Fruit fly (Drosophila melanogaster): ENCODE data around the gene CG14968.

CG14968 gene

dm6 chr3L:3303534-3304459 lies 885 bp upstream of the CG14968 start, which contains the start of gene ZnT63C (continued):
- TF ChIP-seq CG4282 (GFP tag; optimal IDR thresholded peaks at IDR 0.05) (no peak), ab (GFP tag; optimal IDR thresholded peaks at IDR 0.05) (no peak), Mrtf (GFP tag; IDR thresholded peaks at IDR 0.05) (no peak), CG4424 (GFP tag; optimal IDR thresholded peaks at IDR 0.05) (no peak), stc (GFP tag; IDR thresholded peaks at IDR 0.05) (no peak), BtbVII (GFP tag; optimal IDR thresholded peaks at IDR 0.05) (no peak), lbe (GFP tag; optimal IDR thresholded peaks at IDR 0.05) (no peak), TFAM (GFP tag; optimal IDR thresholded peaks at IDR 0.05) (no peak), Atf-2 (GFP tag; optimal IDR thresholded peaks at IDR 0.05) (no peak), CG4730 (GFP tag; IDR thresholded peaks at IDR 0.05) (no peak), pan (optimal IDR thresholded peaks at IDR 0.05) (no peak), pan (GFP tag; optimal IDR thresholded peaks at IDR 0.05 in 1 of 2, IDR thresholded peaks at IDR 0.05 in 1 of 2) (peak in 1 of 2 experiments; percentile 10), HLH4C (GFP tag; IDR thresholded peaks at IDR 0.05; ENCODE audit: partially characterized antibody) (peak; percentile 97), CG32532 (GFP tag; IDR thresholded peaks at IDR 0.05) (no peak), nmo (GFP tag; optimal IDR thresholded peaks at IDR 0.05) (peak; percentile 34), Bteb2 (GFP tag; optimal IDR thresholded peaks at IDR 0.05) (no peak), zfh1 (GFP tag; IDR thresholded peaks at IDR 0.05) (no peak), dysf (GFP tag; IDR thresholded peaks at IDR 0.05) (no peak), z (GFP tag; IDR thresholded peaks at IDR 0.05) (no peak), amos (GFP tag; IDR thresholded peaks at IDR 0.05; ENCODE audit: partially characterized antibody) (peak; percentile 78), crc (GFP tag; optimal IDR thresholded peaks at IDR 0.05) (no peak), CG6683 (GFP tag; optimal IDR thresholded peaks at IDR 0.05) (no peak), chm (GFP tag; IDR thresholded peaks at IDR 0.05) (peak; percentile 72), Opbp (GFP tag; IDR thresholded peaks at IDR 0.05; ENCODE audit: partially characterized antibody) (peak; percentile 84), oc (tag; optimal IDR thresholded peaks at IDR 0.05) (no peak), Adf1 (GFP tag; IDR thresholded peaks at IDR 0.05) (no peak), CG7839 (tag; optimal IDR thresholded peaks at IDR 0.05) (no peak), CG43689 (GFP tag; IDR thresholded peaks at IDR 0.05) (no peak), CG15479 (GFP tag; optimal IDR thresholded peaks at IDR 0.05) (peak; percentile 84), lmd (GFP tag; IDR thresholded peaks at IDR 0.05) (no peak), luna (GFP tag; optimal IDR thresholded peaks at IDR 0.05) (no peak), lov (optimal IDR thresholded peaks at IDR 0.05) (no peak), lov (GFP tag; IDR thresholded peaks at IDR 0.05) (no peak), CHES-1-like (GFP tag; optimal IDR thresholded peaks at IDR 0.05) (no peak), CG2120 (GFP tag; optimal IDR thresholded peaks at IDR 0.05) (no peak), cwo (GFP tag; optimal IDR thresholded peaks at IDR 0.05) (peak; percentile 51), Stat92E (GFP tag; optimal IDR thresholded peaks at IDR 0.05) (peak in 1 of 3 experiments; percentile 51), Nf-YC (tag; optimal IDR thresholded peaks at IDR 0.05) (no peak), CG2116 (GFP tag; optimal IDR thresholded peaks at IDR 0.05) (peak; percentile 90), Atf3 (GFP tag; optimal IDR thresholded peaks at IDR 0.05) (no peak), ac (GFP tag; optimal IDR thresholded peaks at IDR 0.05) (no peak), Lim3 (GFP tag; IDR thresholded peaks at IDR 0.05) (no peak), exex (tag; optimal IDR thresholded peaks at IDR 0.05) (no peak), nau (GFP tag; optimal IDR thresholded peaks at IDR 0.05) (no peak), nerfin-2 (GFP tag; IDR thresholded peaks at IDR 0.05; ENCODE audit: partially characterized antibody) (peak; percentile 87), odd (GFP tag; optimal IDR thresholded peaks at IDR 0.05) (no peak), CG9876 (GFP tag; optimal IDR thresholded peaks at IDR 0.05) (no peak), ken (GFP tag; IDR thresholded peaks at IDR 0.05) (no peak)

All from whole organism, embryonic.